Fruit fly (Drosophila melanogaster): ENCODE results near the gene Dhc1.

The Dhc1 gene

dm6 chr3R:9702567-9702966 is 28.1 kb upstream of the Dhc1 start (continued):
- TF ChIP-seq CG11696 (GFP tag; IDR thresholded peaks at IDR 0.05) (no peak), CG10462 (GFP tag; optimal IDR thresholded peaks at IDR 0.05) (peak; percentile 70), CG43689 (GFP tag; IDR thresholded peaks at IDR 0.05) (no peak), psq (GFP tag; optimal IDR thresholded peaks at IDR 0.05) (peak; percentile 74), schlank (tag; optimal IDR thresholded peaks at IDR 0.05) (peak; percentile 82), dimm (GFP tag; IDR thresholded peaks at IDR 0.05) (no peak), mld (GFP tag; IDR thresholded peaks at IDR 0.05; ENCODE audit: partially characterized antibody) (no peak), so (GFP tag; IDR thresholded peaks at IDR 0.05) (no peak), Deaf1 (tag; optimal IDR thresholded peaks at IDR 0.05) (peak; percentile 67), wek (GFP tag; optimal IDR thresholded peaks at IDR 0.05) (peak; percentile 80), Aef1 (GFP tag; IDR thresholded peaks at IDR 0.05) (no peak), CG14710 (tag; optimal IDR thresholded peaks at IDR 0.05) (peak; percentile 82), Jarid2 (GFP tag; optimal IDR thresholded peaks at IDR 0.05) (peak; percentile 76), CG9797 (GFP tag; optimal IDR thresholded peaks at IDR 0.05) (no peak), dmrt11E (tag; optimal IDR thresholded peaks at IDR 0.05) (peak; percentile 82), insv (GFP tag; optimal IDR thresholded peaks at IDR 0.05) (peak in 1 of 2 experiments; percentile 33), Dbx (GFP tag; IDR thresholded peaks at IDR 0.05) (no peak), CG12071 (GFP tag; optimal IDR thresholded peaks at IDR 0.05) (peak; percentile 93), CG30020 (tag; optimal IDR thresholded peaks at IDR 0.05) (peak; percentile 17), CG4424 (GFP tag; optimal IDR thresholded peaks at IDR 0.05) (peak; percentile 88), prd (optimal IDR thresholded peaks at IDR 0.05) (no peak), prd (GFP tag; IDR thresholded peaks at IDR 0.05) (no peak), Xrp1 (GFP tag; IDR thresholded peaks at IDR 0.05) (no peak), CG31365 (tag; optimal IDR thresholded peaks at IDR 0.05) (peak; percentile 83), esg (GFP tag; conservative IDR thresholded peaks at IDR 0.05) (no peak), ac (GFP tag; optimal IDR thresholded peaks at IDR 0.05) (peak; percentile 82), H2.0 (GFP tag; IDR thresholded peaks at IDR 0.05) (no peak), CG18599 (GFP tag; optimal IDR thresholded peaks at IDR 0.05) (peak; percentile 92), p53 (GFP tag; optimal IDR thresholded peaks at IDR 0.05) (peak; percentile 42), Mes4 (GFP tag; optimal IDR thresholded peaks at IDR 0.05) (peak; percentile 72), ftz-f1 (GFP tag; optimal IDR thresholded peaks at IDR 0.05) (no peak), CG6272 (GFP tag; IDR thresholded peaks at IDR 0.05) (peak; percentile 82), stc (GFP tag; IDR thresholded peaks at IDR 0.05) (no peak), gem (tag; optimal IDR thresholded peaks at IDR 0.05) (peak; percentile 94), CG8089 (GFP tag; optimal IDR thresholded peaks at IDR 0.05) (peak; percentile 80), nmo (GFP tag; optimal IDR thresholded peaks at IDR 0.05) (peak; percentile 90), Abd-B (GFP tag; optimal IDR thresholded peaks at IDR 0.05) (peak; percentile 78), unc-4 (GFP tag; IDR thresholded peaks at IDR 0.05; ENCODE audit: partially characterized antibody) (no peak), Ravus (GFP tag; IDR thresholded peaks at IDR 0.05) (no peak), Scr (GFP tag; IDR thresholded peaks at IDR 0.05; ENCODE audit: partially characterized antibody) (no peak), HLH4C (GFP tag; IDR thresholded peaks at IDR 0.05; ENCODE audit: partially characterized antibody) (no peak), nom (GFP tag; optimal IDR thresholded peaks at IDR 0.05) (no peak), CG17359 (tag; optimal IDR thresholded peaks at IDR 0.05) (peak; percentile 95), oc (tag; optimal IDR thresholded peaks at IDR 0.05) (peak; percentile 89), amos (GFP tag; IDR thresholded peaks at IDR 0.05; ENCODE audit: partially characterized antibody) (no peak), stwl (tag; optimal IDR thresholded peaks at IDR 0.05) (peak; percentile 24), BEAF-32 (GFP tag; optimal IDR thresholded peaks at IDR 0.05) (no peak), Hsf (GFP tag; optimal IDR thresholded peaks at IDR 0.05) (peak; percentile 89), CG2712 (tag; optimal IDR thresholded peaks at IDR 0.05) (peak; percentile 91), cato (GFP tag; optimal IDR thresholded peaks at IDR 0.05; ENCODE audit: borderline replicate concordance) (peak; percentile 65)
